Fruit fly (Drosophila melanogaster) whole organism, wandering third instar larva: ENCODE data around the gene Ir75c.
"Not testable (repeated sequence)": the region's sequence is repeated elsewhere in the genome, so short reads cannot be mapped to it uniquely, and the experiment has no call there.

Source experiments
- Abd-B ChIP-seq: fragments of >200 bp; optimal IDR thresholded peaks from 2 replicates; lab custom pipeline; 2017; ENCODE audit warnings: missing biosample characterization, missing genetic modification characterization
- CG32264 ChIP-seq: fragments of 200-800 bp; sonication (Bioruptor generic); optimal IDR thresholded peaks from 2 replicates; lab custom pipeline; 2016; ENCODE audit warnings: missing biosample characterization, missing genetic modification characterization
- Hnf4 ChIP-seq: fragments of 200-800 bp; sonication (Bioruptor generic); optimal IDR thresholded peaks from 2 replicates; lab custom pipeline; 2016; ENCODE audit warnings: missing biosample characterization, mild to moderate bottlenecking, missing genetic modification characterization
- N ChIP-seq: fragments of >200 bp; optimal IDR thresholded peaks from 2 replicates; lab custom pipeline; 2018; ENCODE audit warnings: missing biosample characterization, missing external identifiers, missing genetic modification characterization
- OdsH ChIP-seq: fragments of 200-800 bp; sonication (Bioruptor generic); optimal IDR thresholded peaks from 2 replicates; lab custom pipeline; 2016; ENCODE audit warnings: missing biosample characterization, mild to moderate bottlenecking, missing genetic modification characterization
- Sp1 ChIP-seq: fragments of 200-800 bp; sonication (Bioruptor generic); optimal IDR thresholded peaks from 3 replicates; lab custom pipeline; 2019; ENCODE audit warnings: missing biosample characterization, mild to moderate bottlenecking, missing genetic modification characterization, moderate library complexity
- br ChIP-seq: fragments of 200-800 bp; sonication (Bioruptor generic); optimal IDR thresholded peaks from 2 replicates; lab custom pipeline; 2016; ENCODE audit warnings: missing biosample characterization, missing genetic modification characterization
- foxo ChIP-seq, 2 experiments: fragments of 200-800 bp; sonication (Bioruptor generic); optimal IDR thresholded peaks; 2 replicates in 1 of 2; 3 replicates in 1 of 2; lab custom pipeline; 2016 to 2017; ENCODE audit warnings: missing biosample characterization in 2 of 2, missing genetic modification characterization in 2 of 2
- fru ChIP-seq: fragments of 200-800 bp; sonication (Bioruptor generic); optimal IDR thresholded peaks from 3 replicates; lab custom pipeline; 2016; ENCODE audit warnings: missing biosample characterization, mild to moderate bottlenecking, missing genetic modification characterization
- h ChIP-seq: fragments of 200-800 bp; sonication (Bioruptor generic); optimal IDR thresholded peaks from 3 replicates; lab custom pipeline; 2016; ENCODE audit warnings: missing biosample characterization, mild to moderate bottlenecking, missing genetic modification characterization
- lola ChIP-seq: fragments of >200 bp; optimal IDR thresholded peaks from 2 replicates; lab custom pipeline; 2017; ENCODE audit warnings: missing biosample characterization, missing genetic modification characterization
- pan ChIP-seq: fragments of >200 bp; optimal IDR thresholded peaks from 2 replicates; lab custom pipeline; 2017
- usp ChIP-seq: fragments of >200 bp; optimal IDR thresholded peaks from 2 replicates; lab custom pipeline; 2017; ENCODE audit warnings: missing biosample characterization, missing genetic modification characterization

- not testable (repeated sequence) for TF ChIP-seq usp (GFP tag; lab: Kevin White, UChicago); Sp1 (GFP tag; lab: Kevin White, UChicago); fru (GFP tag; lab: Kevin White, UChicago); foxo (GFP tag; optimal IDR thresholded peaks at IDR 0.05; lab: Kevin White, UChicago); h (GFP tag; lab: Kevin White, UChicago); br (GFP tag; lab: Kevin White, UChicago); N (GFP tag; lab: Kevin White, UChicago); Hnf4; Abd-B (GFP tag; lab: Kevin White, UChicago); CG32264 (GFP tag; lab: Kevin White, UChicago); pan; lola (GFP tag; lab: Kevin White, UChicago); OdsH (GFP tag; lab: Kevin White, UChicago)
Measured at dm6 chr3L:17858174-17858573, 35.5 kb upstream of the Ir75c start, which contains the start of gene CG34002.
